Worm (Caenorhabditis elegans) whole organism, L1 larva: Measurements from ENCODE around the gene mvk-1.
A peak's percentile ranks its signal among the peaks of the same experiment; 100 is the strongest.

ENCODE experiments used
- C16A3.4 ChIP-seq: fragments of 150-350 bp; optimal IDR thresholded peaks from 2 replicates; lab custom pipeline; 2014; ENCODE audit warnings: missing biosample characterization, missing genetic modification characterization
- alr-1 ChIP-seq: fragments of 200-800 bp; sonication (Bioruptor generic); optimal IDR thresholded peaks from 2 replicates; lab custom pipeline; 2018; ENCODE audit warnings: borderline replicate concordance, mild to moderate bottlenecking, missing genetic modification characterization, missing compliant biosample characterization
- ceh-63 ChIP-seq: fragments of 200-800 bp; sonication (Bioruptor generic); optimal IDR thresholded peaks from 2 replicates; lab custom pipeline; 2018; ENCODE audit warnings: mild to moderate bottlenecking, missing genetic modification characterization, missing compliant biosample characterization
- ceh-8 ChIP-seq: fragments of 200-800 bp; sonication (Bioruptor generic); optimal IDR thresholded peaks from 2 replicates; lab custom pipeline; 2018; ENCODE audit warnings: mild to moderate bottlenecking, missing genetic modification characterization, moderate library complexity, missing compliant biosample characterization
- ceh-88 ChIP-seq: fragments of 200-800 bp; sonication (Bioruptor generic); IDR thresholded peaks from 2 replicates; pipeline ENCODE4 v1.3.6; 2022; ENCODE audit warnings: missing genetic modification characterization, missing compliant biosample characterization
- ceh-90 ChIP-seq: sonication (generic microtip); optimal IDR thresholded peaks from 2 replicates; lab custom pipeline; 2016; ENCODE audit warnings: missing genetic modification characterization, missing compliant biosample characterization
- dpl-1 ChIP-seq, 3 experiments: fragments of 150-350 bp in 2 of 3; sonication (generic microtip) in 1 of 3; optimal IDR thresholded peaks; 2 replicates each; lab custom pipeline; 2014 to 2017; ENCODE audit warnings: missing biosample characterization in 3 of 3, missing genetic modification characterization in 3 of 3, missing genetic modification reagents in 3 of 3
- dsc-1 ChIP-seq: sonication (generic microtip); optimal IDR thresholded peaks from 2 replicates; lab custom pipeline; 2016; ENCODE audit warnings: mild to moderate bottlenecking, missing genetic modification characterization, missing compliant biosample characterization
- efl-1 ChIP-seq, 4 experiments: fragments of 150-350 bp; optimal IDR thresholded peaks in 3 of 4; peaks in 1 of 4; 1 replicate in 1 of 4; 2 replicates in 3 of 4; lab custom pipeline; 2014; ENCODE audit warnings: missing biosample characterization in 2 of 4, missing genetic modification characterization in 2 of 4, missing genetic modification reagents in 2 of 4
- elt-2 ChIP-seq: sonication (generic microtip); optimal IDR thresholded peaks from 2 replicates; lab custom pipeline; 2016; ENCODE audit warnings: missing genetic modification characterization, mild to moderate bottlenecking, inconsistent platforms, missing compliant biosample characterization, missing genetic modification reagents
- elt-3 ChIP-seq, 6 experiments: fragments of 150-350 bp in 1 of 6; sonication (generic microtip); optimal IDR thresholded peaks; 2 replicates each; lab custom pipeline; 2017 to 2018; ENCODE audit warnings: missing biosample characterization in 6 of 6, missing genetic modification characterization in 6 of 6, inconsistent platforms in 1 of 6
- ets-5 ChIP-seq: fragments of 200-800 bp; sonication (Bioruptor generic); IDR thresholded peaks from 2 replicates; pipeline ENCODE4 v1.3.6; 2022; ENCODE audit warnings: missing genetic modification characterization, missing compliant biosample characterization
- fkh-4 ChIP-seq: sonication (generic microtip); optimal IDR thresholded peaks from 2 replicates; lab custom pipeline; 2016; ENCODE audit warnings: missing compliant biosample characterization, missing genetic modification characterization, borderline replicate concordance
- fkh-8 ChIP-seq: sonication (generic microtip); optimal IDR thresholded peaks from 2 replicates; lab custom pipeline; 2016; ENCODE audit warnings: mild to moderate bottlenecking, missing genetic modification characterization, missing compliant biosample characterization
- fos-1 ChIP-seq: fragments of 150-350 bp; optimal IDR thresholded peaks from 2 replicates; lab custom pipeline; 2014; ENCODE audit warnings: missing biosample characterization, missing genetic modification characterization
- hlh-17 ChIP-seq: fragments of 200-800 bp; sonication (Bioruptor generic); optimal IDR thresholded peaks from 2 replicates; lab custom pipeline; 2018; ENCODE audit warnings: missing genetic modification characterization, mild to moderate bottlenecking, missing compliant biosample characterization, moderate library complexity, borderline replicate concordance
- hlh-4 ChIP-seq: sonication (generic microtip); optimal IDR thresholded peaks from 2 replicates; lab custom pipeline; 2016; ENCODE audit warnings: mild to moderate bottlenecking, missing genetic modification characterization, missing compliant biosample characterization
- irx-1 ChIP-seq: sonication (generic microtip); optimal IDR thresholded peaks from 2 replicates; lab custom pipeline; 2016; ENCODE audit warnings: missing genetic modification characterization, missing compliant biosample characterization
- isw-1 ChIP-seq: fragments of 200-800 bp; sonication (Bioruptor generic); IDR thresholded peaks from 2 replicates; pipeline ENCODE4 v1.3.6; 2022; ENCODE audit warnings: missing genetic modification characterization, missing compliant biosample characterization
- lin-15B ChIP-seq: fragments of 150-350 bp; sonication (generic microtip); optimal IDR thresholded peaks from 3 replicates; lab custom pipeline; 2014; ENCODE audit warnings: missing biosample characterization, missing genetic modification characterization
- lin-35 ChIP-seq, 2 experiments: fragments of 150-350 bp; optimal IDR thresholded peaks; 2 replicates each; lab custom pipeline; 2014; ENCODE audit warnings: missing biosample characterization in 2 of 2, missing genetic modification characterization in 2 of 2, missing genetic modification reagents in 2 of 2
- lin-39 ChIP-seq: fragments of 150-350 bp; optimal IDR thresholded peaks from 2 replicates; lab custom pipeline; 2014; ENCODE audit warnings: missing biosample characterization, missing genetic modification reagents, missing genetic modification characterization
- lir-3 ChIP-seq: sonication (generic microtip); optimal IDR thresholded peaks from 2 replicates; lab custom pipeline; 2016; ENCODE audit warnings: mild to moderate bottlenecking, missing genetic modification characterization, moderate library complexity, missing compliant biosample characterization; ENCODE audit not compliant: poor library complexity
- lsy-2 ChIP-seq, 2 experiments: fragments of 150-350 bp; optimal IDR thresholded peaks; 2 replicates each; lab custom pipeline; 2014; ENCODE audit warnings: missing biosample characterization in 2 of 2, missing genetic modification characterization in 2 of 2
- nhr-19 ChIP-seq: fragments of 200-800 bp; sonication (Bioruptor generic); conservative IDR thresholded peaks from 2 replicates; pipeline ENCODE4 v1.3.6; 2022; ENCODE audit warnings: missing genetic modification characterization, missing compliant biosample characterization
- nhr-20 ChIP-seq: sonication (generic microtip); optimal IDR thresholded peaks from 2 replicates; lab custom pipeline; 2016; ENCODE audit warnings: mild to moderate bottlenecking, missing genetic modification characterization, missing compliant biosample characterization
- nhr-237 ChIP-seq: fragments of 150-350 bp; optimal IDR thresholded peaks from 2 replicates; lab custom pipeline; 2014; ENCODE audit warnings: missing biosample characterization, missing genetic modification characterization
- nhr-47 ChIP-seq: sonication (generic microtip); optimal IDR thresholded peaks from 2 replicates; lab custom pipeline; 2016; ENCODE audit warnings: mild to moderate bottlenecking, missing genetic modification characterization, moderate library complexity, missing compliant biosample characterization
- nhr-77 ChIP-seq: fragments of 150-350 bp; optimal IDR thresholded peaks from 2 replicates; lab custom pipeline; 2014; ENCODE audit warnings: missing biosample characterization, missing genetic modification characterization
- pax-3 ChIP-seq: fragments of 200-800 bp; sonication (Bioruptor generic); optimal IDR thresholded peaks from 2 replicates; lab custom pipeline; 2018; ENCODE audit warnings: mild to moderate bottlenecking, missing genetic modification characterization, moderate library complexity, missing compliant biosample characterization
- pqm-1 ChIP-seq: sonication (generic microtip); optimal IDR thresholded peaks from 3 replicates; lab custom pipeline; 2017; ENCODE audit warnings: missing biosample characterization, missing genetic modification characterization
- rnt-1 ChIP-seq: sonication (generic microtip); optimal IDR thresholded peaks from 2 replicates; lab custom pipeline; 2016; ENCODE audit warnings: mild to moderate bottlenecking, missing genetic modification characterization, moderate library complexity, missing compliant biosample characterization
- skn-1 ChIP-seq: fragments of 150-350 bp; optimal IDR thresholded peaks from 2 replicates; lab custom pipeline; 2014; ENCODE audit warnings: missing biosample characterization, missing genetic modification characterization
- snpc-4 ChIP-seq: fragments of 150-350 bp; optimal IDR thresholded peaks from 2 replicates; lab custom pipeline; 2014; ENCODE audit warnings: missing biosample characterization, missing genetic modification characterization
- swsn-7 ChIP-seq: sonication (generic microtip); optimal IDR thresholded peaks from 2 replicates; lab custom pipeline; 2016; ENCODE audit warnings: missing genetic modification characterization, missing compliant biosample characterization
- tbx-2 ChIP-seq: sonication (generic microtip); optimal IDR thresholded peaks from 2 replicates; lab custom pipeline; 2016; ENCODE audit warnings: missing genetic modification characterization, missing compliant biosample characterization
- tlp-1 ChIP-seq: fragments of 150-350 bp; optimal IDR thresholded peaks from 2 replicates; lab custom pipeline; 2014; ENCODE audit warnings: missing biosample characterization, missing genetic modification characterization
- unc-30 ChIP-seq: sonication (generic microtip); optimal IDR thresholded peaks from 2 replicates; lab custom pipeline; 2017; ENCODE audit warnings: missing biosample characterization, missing genetic modification characterization
- unc-86 ChIP-seq: sonication (generic microtip); optimal IDR thresholded peaks from 2 replicates; lab custom pipeline; 2016; ENCODE audit warnings: missing genetic modification characterization, missing compliant biosample characterization
- unc-98 ChIP-seq: fragments of 200-800 bp; sonication (Bioruptor generic); IDR thresholded peaks from 2 replicates; pipeline ENCODE4 v1.3.6; 2022; ENCODE audit warnings: missing genetic modification characterization, missing compliant biosample characterization
- xbp-1 ChIP-seq: sonication (generic microtip); optimal IDR thresholded peaks from 2 replicates; lab custom pipeline; 2016; ENCODE audit warnings: missing genetic modification characterization, missing compliant biosample characterization
- zag-1 ChIP-seq: fragments of 150-350 bp; optimal IDR thresholded peaks from 2 replicates; lab custom pipeline; 2014; ENCODE audit warnings: missing biosample characterization, missing genetic modification characterization
- zip-4 ChIP-seq: fragments of 200-800 bp; sonication (Bioruptor generic); optimal IDR thresholded peaks from 2 replicates; lab custom pipeline; 2018; ENCODE audit warnings: mild to moderate bottlenecking, missing genetic modification characterization, moderate library complexity, missing compliant biosample characterization

Gene mvk-1

ce11 chrIII:6120990-6121389 lies 15.1 kb downstream of the mvk-1 start:
- TF ChIP-seq fkh-4 (tag; lab: Kevin White, UChicago) = no peak
- no peak for TF ChIP-seq efl-1 (optimal IDR thresholded peaks at IDR 0.05; lab: Kevin White, UChicago)
- TF ChIP-seq efl-1 (GFP tag; optimal IDR thresholded peaks at IDR 0.05 in 1 of 2; lab: Kevin White, UChicago) = peak in 1 of 2 experiments; percentile 80
- no peak for TF ChIP-seq swsn-7 (tag; lab: Kevin White, UChicago)
- TF ChIP-seq lin-35 (GFP tag; optimal IDR thresholded peaks at IDR 0.05; lab: Kevin White, UChicago) = no peak
- TF ChIP-seq ceh-63 (GFP tag; lab: Kevin White, UChicago) = no peak
- TF ChIP-seq, all 84 proteins: peak for 1

ce11 chrIII:6118320-6118719 lies 17.8 kb downstream of the mvk-1 start, which contains the start of gene kin-18:
Gene kin-18 (plus strand): TSS chrIII:6118620.
- no peak for TF ChIP-seq unc-30
- no peak for TF ChIP-seq alr-1 (tag; lab: Kevin White, UChicago)
- TF ChIP-seq lsy-2 (tag; optimal IDR thresholded peaks at IDR 0.05; lab: Kevin White, UChicago) = no peak
- no peak for TF ChIP-seq lin-15B (tag; lab: Kevin White, UChicago)
- TF ChIP-seq fos-1 (tag; lab: Kevin White, UChicago) = no peak
- no peak for TF ChIP-seq nhr-19 (GFP tag; lab: Robert Waterston, UW)
- TF ChIP-seq rnt-1 (tag; lab: Kevin White, UChicago) = no peak
- no peak for TF ChIP-seq zip-4 (GFP tag; lab: Kevin White, UChicago)
- no peak for TF ChIP-seq tbx-2
- TF ChIP-seq xbp-1 = no peak
- TF ChIP-seq dsc-1 (tag; lab: Kevin White, UChicago) = no peak
- TF ChIP-seq efl-1 (optimal IDR thresholded peaks at IDR 0.05; lab: Kevin White, UChicago) = no peak
- no peak for TF ChIP-seq efl-1 (GFP tag; optimal IDR thresholded peaks at IDR 0.05 in 1 of 2; lab: Kevin White, UChicago)
- no peak for TF ChIP-seq lin-39 (tag; lab: Kevin White, UChicago)

- peak; percentile 91 for TF ChIP-seq elt-2 (tag; lab: Kevin White, UChicago)
- TF ChIP-seq pqm-1 (tag; lab: Kevin White, UChicago) = peak; percentile 50
- no peak for TF ChIP-seq nhr-77 (tag; lab: Kevin White, UChicago)
Observed at ce11 chrIII:6116981-6117380, 19.1 kb downstream of the mvk-1 start.

ce11 chrIII:6116281-6116886 lies 19.7 kb downstream of the mvk-1 start, which contains the start of gene nmt-1:
Gene nmt-1 (minus strand): TSS chrIII:6116331.
- TF ChIP-seq ets-5 (no peak), nhr-47 (tag; lab: Kevin White, UChicago) (peak; percentile 62), nhr-20 (tag; lab: Kevin White, UChicago) (peak; percentile 48), elt-3 (tag; optimal IDR thresholded peaks at IDR 0.05; lab: Kevin White, UChicago) (peak in 2 of 6 experiments; percentile 2 to 3), swsn-7 (tag; lab: Kevin White, UChicago) (peak; percentile 36), skn-1 (tag; lab: Kevin White, UChicago) (no peak), xbp-1 (peak; percentile 48), lin-35 (GFP tag; optimal IDR thresholded peaks at IDR 0.05; lab: Kevin White, UChicago) (peak; percentile 56 to 66), ceh-8 (GFP tag; lab: Kevin White, UChicago) (no peak), unc-98 (GFP tag; lab: Robert Waterston, UW) (no peak), efl-1 (optimal IDR thresholded peaks at IDR 0.05; lab: Kevin White, UChicago) (peak; percentile 64 to 73), efl-1 (GFP tag; optimal IDR thresholded peaks at IDR 0.05 in 1 of 2; lab: Kevin White, UChicago) (peak; percentile 63 to 95), rnt-1 (tag; lab: Kevin White, UChicago) (peak; percentile 54), tlp-1 (tag; lab: Kevin White, UChicago) (no peak), elt-2 (tag; lab: Kevin White, UChicago) (no peak), fkh-8 (tag; lab: Kevin White, UChicago) (no peak), snpc-4 (tag; lab: Kevin White, UChicago) (no peak), hlh-4 (no peak), isw-1 (GFP tag; lab: Robert Waterston, UW) (peak; percentile 56), lir-3 (peak; percentile 15), lsy-2 (tag; optimal IDR thresholded peaks at IDR 0.05; lab: Kevin White, UChicago) (peak; percentile 71), nhr-19 (GFP tag; lab: Robert Waterston, UW) (peak; percentile 60), irx-1 (no peak), unc-86 (tag; lab: Kevin White, UChicago) (peak; percentile 29), pax-3 (tag; lab: Kevin White, UChicago) (no peak), C16A3.4 (tag; lab: Kevin White, UChicago) (peak; percentile 45), nhr-237 (no peak), lin-15B (tag; lab: Kevin White, UChicago) (no peak), ceh-90 (tag; lab: Kevin White, UChicago) (no peak), hlh-17 (GFP tag; lab: Kevin White, UChicago) (no peak), zag-1 (tag; lab: Kevin White, UChicago) (no peak), ceh-88 (GFP tag; lab: Robert Waterston, UW) (no peak), dpl-1 (GFP tag; optimal IDR thresholded peaks at IDR 0.05; lab: Kevin White, UChicago) (peak; percentile 50 to 69 (median 68))
